Worm (Caenorhabditis elegans) whole organism, L2 larva: ENCODE results near the gene F13E9.9.

Experiments
- C34F6.9 ChIP-seq: fragments of 150-350 bp; optimal IDR thresholded peaks from 2 replicates; lab custom pipeline; 2014; ENCODE audit warnings: missing biosample characterization, missing genetic modification characterization
- F13H6.1 ChIP-seq: sonication (generic microtip); optimal IDR thresholded peaks from 2 replicates; lab custom pipeline; 2016; ENCODE audit warnings: missing genetic modification characterization, missing compliant biosample characterization
- R02D3.7 ChIP-seq: fragments of 150-350 bp; optimal IDR thresholded peaks from 2 replicates; lab custom pipeline; 2014; ENCODE audit warnings: missing biosample characterization, missing genetic modification characterization
- Y55F3AM.14 ChIP-seq: fragments of 200-800 bp; sonication (Bioruptor generic); optimal IDR thresholded peaks from 2 replicates; lab custom pipeline; 2018; ENCODE audit warnings: mild to moderate bottlenecking, missing genetic modification characterization, missing compliant biosample characterization
- ZK546.5 ChIP-seq: sonication (generic microtip); optimal IDR thresholded peaks from 2 replicates; lab custom pipeline; 2017; ENCODE audit warnings: missing biosample characterization, missing genetic modification characterization
- alr-1 ChIP-seq: fragments of 150-350 bp; optimal IDR thresholded peaks from 2 replicates; lab custom pipeline; 2014; ENCODE audit warnings: missing biosample characterization, missing genetic modification characterization
- aly-2 ChIP-seq: fragments of 150-350 bp; optimal IDR thresholded peaks from 2 replicates; lab custom pipeline; 2014; ENCODE audit warnings: missing biosample characterization, missing genetic modification characterization
- ama-1 ChIP-seq: fragments of 150-350 bp; optimal IDR thresholded peaks from 2 replicates; lab custom pipeline; 2018; ENCODE audit warnings: inconsistent platforms
- blmp-1 ChIP-seq: sonication (generic microtip); optimal IDR thresholded peaks from 2 replicates; lab custom pipeline; 2017; ENCODE audit warnings: missing genetic modification characterization, mild to moderate bottlenecking, missing compliant biosample characterization, antibody characterized with exemption, moderate library complexity; ENCODE audit not compliant: insufficient read depth
- ceh-16 ChIP-seq: fragments of 150-350 bp; optimal IDR thresholded peaks from 2 replicates; lab custom pipeline; 2014; ENCODE audit warnings: missing biosample characterization, missing genetic modification characterization
- ceh-82 ChIP-seq: fragments of 150-350 bp; optimal IDR thresholded peaks from 2 replicates; lab custom pipeline; 2014; ENCODE audit warnings: missing biosample characterization, missing genetic modification characterization
- crh-2 ChIP-seq: sonication (generic microtip); optimal IDR thresholded peaks from 2 replicates; lab custom pipeline; 2017; ENCODE audit warnings: missing biosample characterization, missing genetic modification characterization
- dmd-4 ChIP-seq: sonication (generic microtip); optimal IDR thresholded peaks from 2 replicates; lab custom pipeline; 2017; ENCODE audit warnings: missing biosample characterization, missing genetic modification characterization
- egl-27 ChIP-seq: sonication (generic microtip); optimal IDR thresholded peaks from 3 replicates; lab custom pipeline; 2017; ENCODE audit warnings: missing biosample characterization, missing genetic modification reagents, missing genetic modification characterization
- elt-1 ChIP-seq: fragments of 150-350 bp; optimal IDR thresholded peaks from 2 replicates; lab custom pipeline; 2014; ENCODE audit warnings: missing biosample characterization, missing genetic modification characterization
- fos-1 ChIP-seq: fragments of 150-350 bp; optimal IDR thresholded peaks from 2 replicates; lab custom pipeline; 2014; ENCODE audit warnings: missing biosample characterization, missing genetic modification characterization
- gmeb-1 ChIP-seq: fragments of 150-350 bp; optimal IDR thresholded peaks from 2 replicates; lab custom pipeline; 2014; ENCODE audit warnings: missing biosample characterization, missing genetic modification characterization
- lin-11 ChIP-seq: fragments of 150-350 bp; sonication (generic microtip); optimal IDR thresholded peaks from 2 replicates; lab custom pipeline; 2014; ENCODE audit warnings: missing biosample characterization, missing genetic modification characterization, inconsistent platforms, mixed read lengths
- lin-13 ChIP-seq: fragments of 150-350 bp; optimal IDR thresholded peaks from 2 replicates; lab custom pipeline; 2014; ENCODE audit warnings: missing biosample characterization, missing genetic modification reagents, missing genetic modification characterization
- lin-39 ChIP-seq: fragments of 150-350 bp; optimal IDR thresholded peaks from 2 replicates; lab custom pipeline; 2014; ENCODE audit warnings: missing biosample characterization, missing genetic modification reagents, missing genetic modification characterization
- lsy-2 ChIP-seq, 2 experiments: fragments of 150-350 bp in 1 of 2; sonication (generic microtip) in 1 of 2; optimal IDR thresholded peaks; 2 replicates each; lab custom pipeline; 2014 to 2017; ENCODE audit warnings: missing biosample characterization in 2 of 2, missing genetic modification characterization in 2 of 2
- mab-5 ChIP-seq: fragments of 150-350 bp; optimal IDR thresholded peaks from 2 replicates; lab custom pipeline; 2014; ENCODE audit warnings: missing biosample characterization, missing genetic modification characterization
- mdl-1 ChIP-seq, 2 experiments: fragments of 150-350 bp in 1 of 2; sonication (generic microtip) in 1 of 2; optimal IDR thresholded peaks; 2 replicates each; lab custom pipeline; 2017; ENCODE audit warnings: missing biosample characterization in 2 of 2, missing genetic modification characterization in 2 of 2
- nhr-10 ChIP-seq: sonication (generic microtip); optimal IDR thresholded peaks from 2 replicates; lab custom pipeline; 2017; ENCODE audit warnings: missing biosample characterization, missing genetic modification characterization
- nhr-11 ChIP-seq: fragments of 150-350 bp; optimal IDR thresholded peaks from 2 replicates; lab custom pipeline; 2014; ENCODE audit warnings: missing biosample characterization, missing genetic modification characterization
- nhr-12 ChIP-seq: fragments of 150-350 bp; optimal IDR thresholded peaks from 2 replicates; lab custom pipeline; 2014; ENCODE audit warnings: missing biosample characterization, missing genetic modification characterization
- nhr-129 ChIP-seq: fragments of 150-350 bp; optimal IDR thresholded peaks from 2 replicates; lab custom pipeline; 2014; ENCODE audit warnings: missing biosample characterization, missing genetic modification characterization
- nhr-21 ChIP-seq: fragments of 150-350 bp; optimal IDR thresholded peaks from 2 replicates; lab custom pipeline; 2014; ENCODE audit warnings: missing biosample characterization, missing genetic modification characterization
- nhr-23 ChIP-seq: fragments of 150-350 bp; optimal IDR thresholded peaks from 2 replicates; lab custom pipeline; 2014; ENCODE audit warnings: missing biosample characterization, missing genetic modification reagents, missing genetic modification characterization
- nhr-25 ChIP-seq: fragments of 150-350 bp; sonication (generic microtip); optimal IDR thresholded peaks from 3 replicates; lab custom pipeline; 2014; ENCODE audit warnings: missing biosample characterization, missing genetic modification characterization
- nhr-6 ChIP-seq: fragments of 150-350 bp; optimal IDR thresholded peaks from 2 replicates; lab custom pipeline; 2014; ENCODE audit warnings: missing biosample characterization, missing genetic modification characterization
- nhr-77 ChIP-seq: fragments of 150-350 bp; optimal IDR thresholded peaks from 2 replicates; lab custom pipeline; 2014; ENCODE audit warnings: missing biosample characterization, missing genetic modification characterization
- peb-1 ChIP-seq: fragments of 150-350 bp; optimal IDR thresholded peaks from 2 replicates; lab custom pipeline; 2014; ENCODE audit warnings: missing biosample characterization, missing genetic modification characterization
- sem-4 ChIP-seq: fragments of 150-350 bp; optimal IDR thresholded peaks from 2 replicates; lab custom pipeline; 2014; ENCODE audit warnings: missing biosample characterization, missing genetic modification reagents, missing genetic modification characterization
- skn-1 ChIP-seq: sonication (generic microtip); optimal IDR thresholded peaks from 2 replicates; lab custom pipeline; 2017; ENCODE audit warnings: missing biosample characterization, missing genetic modification characterization
- sma-3 ChIP-seq: sonication (generic microtip); optimal IDR thresholded peaks from 2 replicates; lab custom pipeline; 2016; ENCODE audit warnings: missing genetic modification reagents, missing genetic modification characterization, missing compliant biosample characterization
- sma-9 ChIP-seq, 2 experiments: fragments of 150-350 bp in 1 of 2; sonication (generic microtip) in 1 of 2; optimal IDR thresholded peaks; 2 replicates each; lab custom pipeline; 2014 to 2016; ENCODE audit warnings: missing genetic modification characterization in 2 of 2, mild to moderate bottlenecking in 1 of 2, missing biosample characterization in 1 of 2, missing compliant biosample characterization in 1 of 2, missing genetic modification reagents in 1 of 2, moderate library complexity in 1 of 2
- snpc-4 ChIP-seq: fragments of 150-350 bp; optimal IDR thresholded peaks from 2 replicates; lab custom pipeline; 2014; ENCODE audit warnings: missing biosample characterization, missing genetic modification characterization
- unc-39 ChIP-seq: fragments of 150-350 bp; optimal IDR thresholded peaks from 2 replicates; lab custom pipeline; 2014; ENCODE audit warnings: missing biosample characterization, missing genetic modification characterization
- unc-55 ChIP-seq: fragments of 150-350 bp; sonication (generic microtip); optimal IDR thresholded peaks from 3 replicates; lab custom pipeline; 2014; ENCODE audit warnings: missing biosample characterization, missing genetic modification reagents, missing genetic modification characterization
- unc-62 ChIP-seq: fragments of 150-350 bp; optimal IDR thresholded peaks from 2 replicates; lab custom pipeline; 2014; ENCODE audit warnings: missing biosample characterization, missing genetic modification reagents, missing genetic modification characterization
- zag-1 ChIP-seq: fragments of 150-350 bp; optimal IDR thresholded peaks from 2 replicates; lab custom pipeline; 2014; ENCODE audit warnings: missing biosample characterization, missing genetic modification characterization
- ztf-11 ChIP-seq: sonication (generic microtip); optimal IDR thresholded peaks from 2 replicates; lab custom pipeline; 2017; ENCODE audit warnings: missing biosample characterization, missing genetic modification characterization
- ztf-4 ChIP-seq: fragments of 150-350 bp; optimal IDR thresholded peaks from 2 replicates; lab custom pipeline; 2014; ENCODE audit warnings: missing biosample characterization, missing genetic modification characterization

The F13E9.9 gene

ce11 chrIV:10935853-10936491, 37.0 kb upstream of the F13E9.9 start, which contains the start of gene lgg-2:
TSS of gene lgg-2 (minus strand) at chrIV:10935903.
- peak; percentile 78 for TF ChIP-seq zag-1 (tag; lab: Kevin White, UChicago)
- peak; percentile 79 to 97 for TF ChIP-seq mdl-1 (tag; optimal IDR thresholded peaks at IDR 0.05; lab: Kevin White, UChicago)
- TF ChIP-seq lin-39 (tag; lab: Kevin White, UChicago), result peak; percentile 53
- peak; percentile 97 for TF ChIP-seq fos-1 (tag; lab: Kevin White, UChicago)
- peak; percentile 99 for TF ChIP-seq blmp-1 (tag; lab: Kevin White, UChicago)
- peak; percentile 98 for TF ChIP-seq nhr-129 (tag; lab: Kevin White, UChicago)
- peak; percentile 87 for TF ChIP-seq lin-13
- TF ChIP-seq peb-1 (tag; lab: Kevin White, UChicago), result no peak
- TF ChIP-seq nhr-21 (tag; lab: Kevin White, UChicago), result peak; percentile 98
- TF ChIP-seq egl-27 (tag; lab: Kevin White, UChicago), result peak; percentile 97
- TF ChIP-seq nhr-6 (tag; lab: Kevin White, UChicago), result peak; percentile 98
- peak; percentile 94 for TF ChIP-seq Y55F3AM.14
- TF ChIP-seq dmd-4, result no peak
- TF ChIP-seq ama-1, result no peak
- peak; percentile 89 for TF ChIP-seq snpc-4 (tag; lab: Kevin White, UChicago)
- TF ChIP-seq alr-1 (tag; lab: Kevin White, UChicago), result peak; percentile 56
- peak; percentile 98 for TF ChIP-seq F13H6.1
- no peak for TF ChIP-seq elt-1
- peak; percentile 93 for TF ChIP-seq unc-62 (GFP tag; lab: Kevin White, UChicago)
- TF ChIP-seq mab-5, result peak; percentile 92
- peak; percentile 99 for TF ChIP-seq C34F6.9 (tag; lab: Kevin White, UChicago)
- TF ChIP-seq ztf-11 (tag; lab: Kevin White, UChicago), result peak; percentile 4
- TF ChIP-seq ceh-16 (tag; lab: Kevin White, UChicago), result peak; percentile 57
- TF ChIP-seq lsy-2 (tag; optimal IDR thresholded peaks at IDR 0.05; lab: Kevin White, UChicago), result peak; percentile 75 to 95
- peak; percentile 99 for TF ChIP-seq sma-9 (GFP tag; optimal IDR thresholded peaks at IDR 0.05; lab: Kevin White, UChicago)
- no peak for TF ChIP-seq sma-9 (tag; optimal IDR thresholded peaks at IDR 0.05; lab: Kevin White, UChicago)
- peak; percentile 94 for TF ChIP-seq sem-4 (tag; lab: Kevin White, UChicago)
- peak; percentile 98 for TF ChIP-seq crh-2 (tag; lab: Kevin White, UChicago)
- TF ChIP-seq aly-2 (tag; lab: Kevin White, UChicago), result no peak
- TF ChIP-seq sma-3 (GFP tag; lab: Kevin White, UChicago), result peak; percentile 98
- TF ChIP-seq nhr-25 (tag; lab: Kevin White, UChicago), result peak; percentile 98
- peak; percentile 70 for TF ChIP-seq nhr-10 (tag; lab: Kevin White, UChicago)
- no peak for TF ChIP-seq nhr-11 (tag; lab: Kevin White, UChicago)
- peak; percentile 21 for TF ChIP-seq ceh-82 (tag; lab: Kevin White, UChicago)
- peak; percentile 52 for TF ChIP-seq skn-1 (tag; lab: Kevin White, UChicago)
- TF ChIP-seq gmeb-1, result peak; percentile 88
- no peak for TF ChIP-seq R02D3.7 (tag; lab: Kevin White, UChicago)
- TF ChIP-seq lin-11 (tag; lab: Kevin White, UChicago), result peak; percentile 82
- TF ChIP-seq nhr-12 (tag; lab: Kevin White, UChicago), result peak; percentile 38
- peak; percentile 97 for TF ChIP-seq ztf-4 (tag; lab: Kevin White, UChicago)
- TF ChIP-seq nhr-77 (tag; lab: Kevin White, UChicago), result no peak
- TF ChIP-seq unc-55 (GFP tag; lab: Kevin White, UChicago), result peak; percentile 80
- no peak for TF ChIP-seq nhr-23 (tag; lab: Kevin White, UChicago)

- TF ChIP-seq F13H6.1, result peak; percentile 93
- TF ChIP-seq sma-9 (GFP tag; optimal IDR thresholded peaks at IDR 0.05; lab: Kevin White, UChicago), result peak; percentile 96
- no peak for TF ChIP-seq sma-9 (tag; optimal IDR thresholded peaks at IDR 0.05; lab: Kevin White, UChicago)
- TF ChIP-seq egl-27 (tag; lab: Kevin White, UChicago), result peak; percentile 78
- TF ChIP-seq ztf-4 (tag; lab: Kevin White, UChicago), result peak; percentile 90
- peak; percentile 80 for TF ChIP-seq Y55F3AM.14
- peak; percentile 96 for TF ChIP-seq C34F6.9 (tag; lab: Kevin White, UChicago)
- TF ChIP-seq nhr-11 (tag; lab: Kevin White, UChicago), result no peak
- TF ChIP-seq blmp-1 (tag; lab: Kevin White, UChicago), result peak; percentile 52
- TF ChIP-seq fos-1 (tag; lab: Kevin White, UChicago), result peak; percentile 66
- no peak for TF ChIP-seq unc-39 (tag; lab: Kevin White, UChicago)
- TF ChIP-seq lin-13, result peak; percentile 77
- TF ChIP-seq lin-11 (tag; lab: Kevin White, UChicago), result peak; percentile 74
- peak; percentile 46 for TF ChIP-seq snpc-4 (tag; lab: Kevin White, UChicago)
- peak; percentile 97 for TF ChIP-seq nhr-129 (tag; lab: Kevin White, UChicago)
- peak; percentile 74 for TF ChIP-seq nhr-25 (tag; lab: Kevin White, UChicago)
- no peak for TF ChIP-seq ZK546.5 (tag; lab: Kevin White, UChicago)
- TF ChIP-seq skn-1 (tag; lab: Kevin White, UChicago), result peak; percentile 31
- TF ChIP-seq sem-4 (tag; lab: Kevin White, UChicago), result peak; percentile 91
- TF ChIP-seq mab-5, result peak; percentile 50
- peak; percentile 82 for TF ChIP-seq nhr-6 (tag; lab: Kevin White, UChicago)
- no peak for TF ChIP-seq peb-1 (tag; lab: Kevin White, UChicago)
- peak; percentile 60 for TF ChIP-seq zag-1 (tag; lab: Kevin White, UChicago)
- peak; percentile 71 for TF ChIP-seq sma-3 (GFP tag; lab: Kevin White, UChicago)
- TF ChIP-seq unc-55 (GFP tag; lab: Kevin White, UChicago), result peak; percentile 34
- TF ChIP-seq dmd-4, result no peak
- TF ChIP-seq nhr-77 (tag; lab: Kevin White, UChicago), result no peak
- peak; percentile 88 for TF ChIP-seq crh-2 (tag; lab: Kevin White, UChicago)
- TF ChIP-seq lsy-2 (tag; optimal IDR thresholded peaks at IDR 0.05; lab: Kevin White, UChicago), result peak; percentile 39 to 93
- TF ChIP-seq ceh-16 (tag; lab: Kevin White, UChicago), result no peak
- TF ChIP-seq gmeb-1, result peak; percentile 64
- no peak for TF ChIP-seq nhr-12 (tag; lab: Kevin White, UChicago)
- TF ChIP-seq ama-1, result peak; percentile 84
- TF ChIP-seq mdl-1 (tag; optimal IDR thresholded peaks at IDR 0.05; lab: Kevin White, UChicago), result peak in 1 of 2 experiments; percentile 86
- peak; percentile 80 for TF ChIP-seq nhr-21 (tag; lab: Kevin White, UChicago)
Measured at ce11 chrIV:10935336-10935735, 36.3 kb upstream of the F13E9.9 start.
